Worm (Caenorhabditis elegans): Measurements from ENCODE around the gene F54F2.7.

Gene F54F2.7

ce11 chrIII:8801864-8802818, 5.0 kb downstream of the F54F2.7 start (continued):
- TF ChIP-seq nhr-11 (tag; optimal IDR thresholded peaks at IDR 0.05) (no peak), pat-9 (tag; optimal IDR thresholded peaks at IDR 0.05) (no peak), sox-4 (tag; optimal IDR thresholded peaks at IDR 0.05) (no peak), elt-2 (tag; optimal IDR thresholded peaks at IDR 0.05) (peak; percentile 56), ceh-34 (tag; optimal IDR thresholded peaks at IDR 0.05) (peak; percentile 92), C38D4.7 (GFP tag; optimal IDR thresholded peaks at IDR 0.05) (no peak), lin-11 (tag; optimal IDR thresholded peaks at IDR 0.05) (no peak), hlh-13 (GFP tag; optimal IDR thresholded peaks at IDR 0.05) (no peak), ceh-19 (GFP tag; optimal IDR thresholded peaks at IDR 0.05) (no peak), nfya-1 (tag; optimal IDR thresholded peaks at IDR 0.05) (peak; percentile 98), ama-1 (optimal IDR thresholded peaks at IDR 0.05) (peak; percentile 91), syd-9 (tag; optimal IDR thresholded peaks at IDR 0.05) (peak; percentile 89), pag-3 (tag; optimal IDR thresholded peaks at IDR 0.05; ENCODE audit: borderline replicate concordance) (no peak), pqm-1 (tag; optimal IDR thresholded peaks at IDR 0.05) (peak; percentile 71), tbx-2 (tag; optimal IDR thresholded peaks at IDR 0.05) (peak; percentile 96), ahr-1 (tag; optimal IDR thresholded peaks at IDR 0.05) (no peak), hlh-6 (tag; optimal IDR thresholded peaks at IDR 0.05) (peak; percentile 64), sox-2 (GFP tag; IDR thresholded peaks at IDR 0.05) (0 out of 2 replicates have a peak, but pooled peaks have one; percentile 3)

ce11 chrIII:8801352-8801863, 5.7 kb downstream of the F54F2.7 start:
- TF ChIP-seq ceh-14 (tag; optimal IDR thresholded peaks at IDR 0.05) = no peak
- peak; percentile 53 for TF ChIP-seq elt-4 (tag; optimal IDR thresholded peaks at IDR 0.05)

- no peak for TF ChIP-seq dmd-4 (tag; optimal IDR thresholded peaks at IDR 0.05; ENCODE audit: borderline replicate concordance)
- no peak for TF ChIP-seq F13H6.1 (tag; optimal IDR thresholded peaks at IDR 0.05)
- no peak for TF ChIP-seq ceh-14 (tag; optimal IDR thresholded peaks at IDR 0.05)
- no peak for TF ChIP-seq ref-2 (tag; optimal IDR thresholded peaks at IDR 0.05)
- no peak for TF ChIP-seq lim-6 (tag; optimal IDR thresholded peaks at IDR 0.05)
- no peak for TF ChIP-seq hlh-15 (tag; optimal IDR thresholded peaks at IDR 0.05)
- TF ChIP-seq Y22D7AL.16 (tag; optimal IDR thresholded peaks at IDR 0.05) = no peak
- TF ChIP-seq sdc-2 (tag; optimal IDR thresholded peaks at IDR 0.05) = no peak
- no peak for TF ChIP-seq hlh-13 (GFP tag; optimal IDR thresholded peaks at IDR 0.05)
- no peak for TF ChIP-seq ama-1 (optimal IDR thresholded peaks at IDR 0.05)
- no peak for TF ChIP-seq fkh-10 (GFP tag; optimal IDR thresholded peaks at IDR 0.05)
- TF ChIP-seq hlh-8 (tag; optimal IDR thresholded peaks at IDR 0.05) = no peak
- no peak for TF ChIP-seq elt-4 (tag; optimal IDR thresholded peaks at IDR 0.05)
- TF ChIP-seq ceh-34 (tag; optimal IDR thresholded peaks at IDR 0.05) = no peak
- no peak for TF ChIP-seq sox-2 (GFP tag; IDR thresholded peaks at IDR 0.05)
- no peak for TF ChIP-seq ztf-16 (tag; optimal IDR thresholded peaks at IDR 0.05)
- TF ChIP-seq madf-2 (tag; optimal IDR thresholded peaks at IDR 0.05) = no peak
- TF ChIP-seq pag-3 (tag; optimal IDR thresholded peaks at IDR 0.05; ENCODE audit: borderline replicate concordance) = no peak
- TF ChIP-seq ceh-19 (GFP tag; optimal IDR thresholded peaks at IDR 0.05) = no peak
- no peak for TF ChIP-seq nhr-11 (tag; optimal IDR thresholded peaks at IDR 0.05)
Observed at ce11 chrIII:8800796-8801083, 6.4 kb downstream of the F54F2.7 start.

- TF ChIP-seq fax-1 (tag; optimal IDR thresholded peaks at IDR 0.05) (peak; percentile 50), pag-3 (tag; optimal IDR thresholded peaks at IDR 0.05; ENCODE audit: borderline replicate concordance) (no peak), ref-2 (tag; optimal IDR thresholded peaks at IDR 0.05) (peak; percentile 81), pha-2 (tag; optimal IDR thresholded peaks at IDR 0.05) (peak; percentile 76), rnt-1 (tag; optimal IDR thresholded peaks at IDR 0.05) (peak; percentile 60), nfya-1 (tag; optimal IDR thresholded peaks at IDR 0.05) (peak; percentile 96), ceh-22 (tag; optimal IDR thresholded peaks at IDR 0.05) (peak; percentile 69), lim-6 (tag; optimal IDR thresholded peaks at IDR 0.05) (no peak), eyg-1 (tag; optimal IDR thresholded peaks at IDR 0.05) (no peak), ceh-2 (tag; optimal IDR thresholded peaks at IDR 0.05) (peak; percentile 57), ceh-34 (tag; optimal IDR thresholded peaks at IDR 0.05) (peak; percentile 88), K09A11.1 (tag; optimal IDR thresholded peaks at IDR 0.05; ENCODE audit: insufficient read depth) (peak; percentile 47), hlh-13 (GFP tag; optimal IDR thresholded peaks at IDR 0.05) (no peak), mec-3 (tag; optimal IDR thresholded peaks at IDR 0.05; ENCODE audit: borderline replicate concordance) (peak; percentile 27), unc-55 (GFP tag; optimal IDR thresholded peaks at IDR 0.05) (peak; percentile 91), hlh-8 (tag; optimal IDR thresholded peaks at IDR 0.05) (peak; percentile 60), ceh-14 (tag; optimal IDR thresholded peaks at IDR 0.05) (peak; percentile 84), zip-5 (tag; optimal IDR thresholded peaks at IDR 0.05) (peak; percentile 14), sox-2 (GFP tag; IDR thresholded peaks at IDR 0.05) (peak; percentile 56), F13H6.1 (tag; optimal IDR thresholded peaks at IDR 0.05) (peak; percentile 45), ceh-18 (tag; optimal IDR thresholded peaks at IDR 0.05) (peak; percentile 96)
Observed at ce11 chrIII:8799964-8800795, 7.0 kb downstream of the F54F2.7 start, which contains the start of gene F54F2.6. Gene F54F2.6 (minus strand): TSS chrIII:8800701.
